Fruit fly (Drosophila melanogaster): ENCODE results near the gene vls.

The vls gene

dm6 chr2L:20084785-20085555 lies 19.5 kb upstream of the vls start, which contains the start of gene fok (continued):
- TF ChIP-seq Tbp (GFP tag; optimal IDR thresholded peaks at IDR 0.05) (no peak), H15 (GFP tag; IDR thresholded peaks at IDR 0.05) (peak; percentile 87), slbo (GFP tag; IDR thresholded peaks at IDR 0.05) (peak; percentile 94), CG17568 (GFP tag; optimal IDR thresholded peaks at IDR 0.05) (peak; percentile 94), CG2712 (tag; optimal IDR thresholded peaks at IDR 0.05) (peak; percentile 97), Optix (GFP tag; IDR thresholded peaks at IDR 0.05) (peak; percentile 88), bab2 (GFP tag; optimal IDR thresholded peaks at IDR 0.05) (peak; percentile 94), oc (tag; optimal IDR thresholded peaks at IDR 0.05) (peak; percentile 94), CG15011 (GFP tag; optimal IDR thresholded peaks at IDR 0.05) (peak; percentile 96), CG14710 (tag; optimal IDR thresholded peaks at IDR 0.05) (peak; percentile 96), sisA (GFP tag; IDR thresholded peaks at IDR 0.05) (peak; percentile 91), ERR (GFP tag; optimal IDR thresholded peaks at IDR 0.05) (peak; percentile 93), CG18262 (tag; optimal IDR thresholded peaks at IDR 0.05) (peak; percentile 98), Antp (GFP tag; optimal IDR thresholded peaks at IDR 0.05) (peak; percentile 93), usp (GFP tag; optimal IDR thresholded peaks at IDR 0.05) (no peak), CG9727 (GFP tag; optimal IDR thresholded peaks at IDR 0.05) (peak; percentile 96), dan (GFP tag; IDR thresholded peaks at IDR 0.05) (peak; percentile 68), Oli (tag; optimal IDR thresholded peaks at IDR 0.05) (peak; percentile 96), CG30431 (GFP tag; optimal IDR thresholded peaks at IDR 0.05) (peak; percentile 91), nmo (GFP tag; optimal IDR thresholded peaks at IDR 0.05) (peak; percentile 97), Nf-YC (tag; optimal IDR thresholded peaks at IDR 0.05) (peak; percentile 92), Elba2 (GFP tag; optimal IDR thresholded peaks at IDR 0.05) (no peak), CG4404 (GFP tag; IDR thresholded peaks at IDR 0.05) (peak; percentile 90), CG10274 (GFP tag; optimal IDR thresholded peaks at IDR 0.05) (peak; percentile 89), Sin3A (optimal IDR thresholded peaks at IDR 0.05) (no peak), TFAM (GFP tag; optimal IDR thresholded peaks at IDR 0.05) (peak; percentile 78), scrt (GFP tag; optimal IDR thresholded peaks at IDR 0.05) (peak; percentile 95), ci (GFP tag; IDR thresholded peaks at IDR 0.05) (peak; percentile 96), CG5180 (GFP tag; optimal IDR thresholded peaks at IDR 0.05) (peak; percentile 92), CG9797 (GFP tag; optimal IDR thresholded peaks at IDR 0.05) (peak; percentile 63), jigr1 (GFP tag; IDR thresholded peaks at IDR 0.05) (peak; percentile 73; the same call in 2 of the 3 replicates), Doc2 (GFP tag; IDR thresholded peaks at IDR 0.05) (peak; percentile 52), Fer3 (tag; optimal IDR thresholded peaks at IDR 0.05) (peak; percentile 96), shn (GFP tag; optimal IDR thresholded peaks at IDR 0.05) (peak; percentile 93), Sry-δ (GFP tag; optimal IDR thresholded peaks at IDR 0.05) (peak; percentile 61), stc (GFP tag; IDR thresholded peaks at IDR 0.05) (peak; percentile 89), CG4820 (GFP tag; optimal IDR thresholded peaks at IDR 0.05) (peak; percentile 93), seq (GFP tag; IDR thresholded peaks at IDR 0.05) (peak; percentile 97), CG1602 (GFP tag; optimal IDR thresholded peaks at IDR 0.05) (peak; percentile 91), cad (GFP tag; optimal IDR thresholded peaks at IDR 0.05) (no peak), CG4854 (GFP tag; optimal IDR thresholded peaks at IDR 0.05) (peak; percentile 91), CG2678 (tag; optimal IDR thresholded peaks at IDR 0.05) (peak; percentile 99), Ets65A (GFP tag) (peak; percentile 98), CG32532 (GFP tag; IDR thresholded peaks at IDR 0.05) (peak; percentile 95), CG4707 (GFP tag; optimal IDR thresholded peaks at IDR 0.05) (peak; percentile 87), CG7357 (GFP tag; IDR thresholded peaks at IDR 0.05) (peak; percentile 83), CG15601 (tag; optimal IDR thresholded peaks at IDR 0.05) (peak; percentile 95), CG8290 (GFP tag; optimal IDR thresholded peaks at IDR 0.05) (peak; percentile 97), CG8290 (tag; optimal IDR thresholded peaks at IDR 0.05) (peak; percentile 89 to 90), corto (GFP tag; optimal IDR thresholded peaks at IDR 0.05) (peak; percentile 98), croc (GFP tag; conservative IDR thresholded peaks at IDR 0.05) (peak; percentile 92)

Measured in whole organism, embryonic.